Fruit fly (Drosophila melanogaster) whole organism, prepupa: ENCODE results near the gene RpL3.

ENCODE experiments used
- Blimp-1 ChIP-seq: fragments of 200-800 bp; sonication (Bioruptor generic); optimal IDR thresholded peaks from 3 replicates; lab custom pipeline; 2017; ENCODE audit warnings: missing biosample characterization, missing genetic modification characterization, mild to moderate bottlenecking, moderate library complexity, missing genetic modification reagents
- CG10631 ChIP-seq: fragments of 200-800 bp; sonication (Bioruptor generic); optimal IDR thresholded peaks from 2 replicates; lab custom pipeline; 2016; ENCODE audit warnings: missing biosample characterization, missing genetic modification characterization
- CG10669 ChIP-seq: fragments of 200-800 bp; sonication (Bioruptor generic); optimal IDR thresholded peaks from 3 replicates; lab custom pipeline; 2018; ENCODE audit warnings: missing biosample characterization, mild to moderate bottlenecking, missing genetic modification characterization, moderate library complexity
- CG11294 ChIP-seq: fragments of 200-800 bp; sonication (Bioruptor generic); IDR thresholded peaks from 2 replicates; pipeline ENCODE4 v1.3.6; 2022; ENCODE audit warnings: missing biosample characterization, missing genetic modification characterization
- CG11902 ChIP-seq: fragments of 200-800 bp; sonication (Bioruptor generic); optimal IDR thresholded peaks from 3 replicates; lab custom pipeline; 2016; ENCODE audit warnings: missing biosample characterization, missing genetic modification characterization
- CG15336 ChIP-seq: fragments of 200-800 bp; sonication (Bioruptor generic); IDR thresholded peaks from 2 replicates; pipeline ENCODE4 v1.3.6; 2022; ENCODE audit warnings: missing biosample characterization, missing genetic modification characterization
- CG1621 ChIP-seq: fragments of 200-800 bp; sonication (Bioruptor generic); optimal IDR thresholded peaks from 3 replicates; lab custom pipeline; 2018; ENCODE audit warnings: missing biosample characterization, mild to moderate bottlenecking, missing genetic modification characterization
- CG31627 ChIP-seq: fragments of 200-800 bp; sonication (Bioruptor generic); optimal IDR thresholded peaks from 3 replicates; lab custom pipeline; 2016; ENCODE audit warnings: missing biosample characterization, missing genetic modification characterization
- CG32006 ChIP-seq: fragments of 200-800 bp; sonication (Bioruptor generic); optimal IDR thresholded peaks from 3 replicates; lab custom pipeline; 2017; ENCODE audit warnings: missing biosample characterization, mild to moderate bottlenecking, missing genetic modification characterization
- CG4318 ChIP-seq: fragments of 200-800 bp; sonication (Bioruptor generic); optimal IDR thresholded peaks from 3 replicates; lab custom pipeline; 2017; ENCODE audit warnings: missing biosample characterization, mild to moderate bottlenecking, missing genetic modification characterization
- CG6276 ChIP-seq: fragments of 200-800 bp; sonication (Bioruptor generic); optimal IDR thresholded peaks from 2 replicates; lab custom pipeline; 2017; ENCODE audit warnings: missing biosample characterization, mild to moderate bottlenecking, missing genetic modification characterization
- CG6792 ChIP-seq: fragments of 200-800 bp; sonication (Bioruptor generic); optimal IDR thresholded peaks from 3 replicates; lab custom pipeline; 2016; ENCODE audit warnings: missing biosample characterization, missing genetic modification characterization
- CG6808 ChIP-seq: fragments of 200-800 bp; sonication (Bioruptor generic); optimal IDR thresholded peaks from 3 replicates; lab custom pipeline; 2017; ENCODE audit warnings: missing biosample characterization, missing genetic modification characterization, mild to moderate bottlenecking, moderate library complexity, missing genetic modification reagents
- CG7368 ChIP-seq: fragments of 200-800 bp; sonication (Bioruptor generic); optimal IDR thresholded peaks from 3 replicates; lab custom pipeline; 2016; ENCODE audit warnings: missing biosample characterization, missing genetic modification characterization
- CG8319 ChIP-seq: fragments of 200-800 bp; sonication (Bioruptor generic); optimal IDR thresholded peaks from 3 replicates; lab custom pipeline; 2016; ENCODE audit warnings: missing biosample characterization, missing genetic modification characterization
- CG9139 ChIP-seq: fragments of 200-800 bp; sonication (Bioruptor generic); optimal IDR thresholded peaks from 3 replicates; lab custom pipeline; 2017; ENCODE audit warnings: missing biosample characterization, mild to moderate bottlenecking, missing genetic modification characterization
- Eip75B ChIP-seq: fragments of 200-800 bp; sonication (Bioruptor generic); optimal IDR thresholded peaks from 3 replicates; lab custom pipeline; 2016; ENCODE audit warnings: missing biosample characterization, missing genetic modification characterization
- Eip93F ChIP-seq: fragments of 200-800 bp; sonication (Bioruptor generic); optimal IDR thresholded peaks from 2 replicates; lab custom pipeline; 2016; ENCODE audit warnings: missing biosample characterization, mild to moderate bottlenecking, missing genetic modification characterization
- Ets21C ChIP-seq: fragments of 200-800 bp; sonication (Bioruptor generic); optimal IDR thresholded peaks from 3 replicates; lab custom pipeline; 2016; ENCODE audit warnings: missing biosample characterization, missing genetic modification characterization
- Ets96B ChIP-seq: fragments of 200-800 bp; optimal IDR thresholded peaks from 2 replicates; lab custom pipeline; 2019; ENCODE audit warnings: missing biosample characterization, mild to moderate bottlenecking, missing genetic modification characterization, moderate library complexity
- Gug ChIP-seq: fragments of 200-800 bp; sonication (Bioruptor generic); IDR thresholded peaks from 2 replicates; pipeline ENCODE4 v1.3.6; 2022; ENCODE audit warnings: missing biosample characterization, missing genetic modification characterization
- Hr38 ChIP-seq: sonication (Bioruptor generic); optimal IDR thresholded peaks from 2 replicates; lab custom pipeline; 2016; ENCODE audit warnings: missing biosample characterization, missing genetic modification characterization
- Hr4 ChIP-seq: fragments of 200-800 bp; sonication (Bioruptor generic); optimal IDR thresholded peaks from 3 replicates; lab custom pipeline; 2016; ENCODE audit warnings: missing biosample characterization, missing genetic modification characterization
- Lpt ChIP-seq: fragments of 200-800 bp; sonication (Bioruptor generic); optimal IDR thresholded peaks from 3 replicates; lab custom pipeline; 2016; ENCODE audit warnings: missing biosample characterization, missing genetic modification characterization
- Met ChIP-seq: fragments of 200-800 bp; sonication (Bioruptor generic); optimal IDR thresholded peaks from 3 replicates; lab custom pipeline; 2016; ENCODE audit warnings: missing biosample characterization, missing genetic modification characterization
- OdsH ChIP-seq: fragments of 200-800 bp; sonication (Bioruptor generic); optimal IDR thresholded peaks from 3 replicates; lab custom pipeline; 2016; ENCODE audit warnings: missing biosample characterization, missing genetic modification characterization
- Sox102F ChIP-seq: fragments of 200-800 bp; sonication (Bioruptor generic); optimal IDR thresholded peaks from 2 replicates; lab custom pipeline; 2016; ENCODE audit warnings: missing biosample characterization, mild to moderate bottlenecking, missing genetic modification characterization
- Sox14 ChIP-seq: fragments of 200-800 bp; sonication (Bioruptor generic); optimal IDR thresholded peaks from 3 replicates; lab custom pipeline; 2016; ENCODE audit warnings: missing biosample characterization, missing genetic modification characterization
- Sox15 ChIP-seq: fragments of 200-800 bp; sonication (Bioruptor generic); optimal IDR thresholded peaks from 3 replicates; lab custom pipeline; 2016; ENCODE audit warnings: missing biosample characterization, missing genetic modification characterization
- achi ChIP-seq: fragments of 200-800 bp; sonication (Bioruptor generic); optimal IDR thresholded peaks from 3 replicates; lab custom pipeline; 2016; ENCODE audit warnings: missing biosample characterization, missing genetic modification characterization
- acj6 ChIP-seq: fragments of 200-800 bp; sonication (Bioruptor generic); optimal IDR thresholded peaks from 3 replicates; lab custom pipeline; 2016; ENCODE audit warnings: missing biosample characterization, missing genetic modification characterization
- cyc ChIP-seq: fragments of 200-800 bp; sonication (Bioruptor generic); optimal IDR thresholded peaks from 3 replicates; lab custom pipeline; 2016; ENCODE audit warnings: missing biosample characterization, missing genetic modification characterization
- dac ChIP-seq: fragments of 200-800 bp; sonication (Bioruptor generic); optimal IDR thresholded peaks from 2 replicates; lab custom pipeline; 2017; ENCODE audit warnings: missing biosample characterization, mild to moderate bottlenecking, missing genetic modification characterization
- dsx ChIP-seq: fragments of 200-800 bp; optimal IDR thresholded peaks from 3 replicates; lab custom pipeline; 2019; ENCODE audit warnings: missing biosample characterization, mild to moderate bottlenecking, missing genetic modification characterization, moderate library complexity; ENCODE audit not compliant: poor library complexity, severe bottlenecking
- eg ChIP-seq: fragments of 200-800 bp; sonication (Bioruptor generic); IDR thresholded peaks from 3 replicates; pipeline ENCODE4 v1.3.6; 2022; ENCODE audit warnings: missing biosample characterization, missing genetic modification characterization
- esn ChIP-seq: fragments of 200-800 bp; sonication (Bioruptor generic); optimal IDR thresholded peaks from 2 replicates; lab custom pipeline; 2016; ENCODE audit warnings: missing biosample characterization, mild to moderate bottlenecking, missing genetic modification characterization, moderate library complexity
- fd59A ChIP-seq: fragments of 200-800 bp; sonication (Bioruptor generic); optimal IDR thresholded peaks from 2 replicates; lab custom pipeline; 2017; ENCODE audit warnings: missing biosample characterization, mild to moderate bottlenecking, missing genetic modification characterization, missing genetic modification reagents
- fd85E ChIP-seq: fragments of 200-800 bp; sonication (Bioruptor generic); optimal IDR thresholded peaks from 3 replicates; lab custom pipeline; 2016; ENCODE audit warnings: missing biosample characterization, missing genetic modification characterization
- fkh ChIP-seq: fragments of 200-800 bp; sonication (Bioruptor generic); optimal IDR thresholded peaks from 3 replicates; lab custom pipeline; 2017; ENCODE audit warnings: missing biosample characterization, mild to moderate bottlenecking, missing genetic modification characterization, moderate library complexity
- lz ChIP-seq: fragments of 200-800 bp; sonication (Bioruptor generic); optimal IDR thresholded peaks from 3 replicates; lab custom pipeline; 2016; ENCODE audit warnings: missing biosample characterization, missing genetic modification characterization
- pdm3 ChIP-seq: fragments of 200-800 bp; sonication (Bioruptor generic); optimal IDR thresholded peaks from 3 replicates; lab custom pipeline; 2016; ENCODE audit warnings: missing biosample characterization, missing genetic modification characterization
- ss ChIP-seq, 2 experiments: fragments of 200-800 bp; sonication (Bioruptor generic); optimal IDR thresholded peaks; 2 replicates in 1 of 2; 3 replicates in 1 of 2; lab custom pipeline; 2017 to 2018; ENCODE audit warnings: mild to moderate bottlenecking in 2 of 2, missing biosample characterization in 2 of 2, missing genetic modification characterization in 2 of 2, moderate library complexity in 1 of 2
- svp ChIP-seq: fragments of 200-800 bp; sonication (Bioruptor generic); peaks from one replicate; lab custom pipeline; 2016; ENCODE audit warnings: missing biosample characterization, missing genetic modification characterization
- topi ChIP-seq: fragments of 200-800 bp; sonication (Bioruptor generic); optimal IDR thresholded peaks from 3 replicates; lab custom pipeline; 2016; ENCODE audit warnings: missing biosample characterization, missing genetic modification characterization
- vri ChIP-seq: fragments of 200-800 bp; sonication (Bioruptor generic); optimal IDR thresholded peaks from 3 replicates; lab custom pipeline; 2016; ENCODE audit warnings: missing biosample characterization, mild to moderate bottlenecking, missing genetic modification characterization

RpL3 gene

dm6 chr3R:11196648-11197388, 24.9 kb upstream of the RpL3 start (continued):
- TF ChIP-seq CG6808 (GFP tag; lab: Kevin White, UChicago) (peak; percentile 97), ss (GFP tag; optimal IDR thresholded peaks at IDR 0.05; lab: Kevin White, UChicago) (peak in 1 of 2 experiments; percentile 99), svp (GFP tag; lab: Kevin White, UChicago) (peak; percentile 99), Ets21C (GFP tag; lab: Kevin White, UChicago) (peak; percentile 86), fd85E (GFP tag; lab: Kevin White, UChicago) (peak; percentile 79), achi (GFP tag; lab: Kevin White, UChicago) (peak; percentile 99), pdm3 (GFP tag; lab: Kevin White, UChicago) (peak; percentile 97), fkh (GFP tag; lab: Kevin White, UChicago) (peak; percentile 73), CG10669 (GFP tag; lab: Kevin White, UChicago) (peak; percentile 96), Blimp-1 (peak; percentile 100), OdsH (peak; percentile 98), acj6 (peak; percentile 97), Sox102F (peak; percentile 95), CG1621 (tag; lab: Kevin White, UChicago) (peak; percentile 89), esn (GFP tag; lab: Kevin White, UChicago) (peak; percentile 99), Sox15 (GFP tag; lab: Kevin White, UChicago) (peak; percentile 95), CG8319 (GFP tag; lab: Kevin White, UChicago) (peak; percentile 94), fd59A (GFP tag; lab: Kevin White, UChicago) (peak; percentile 97), CG6276 (GFP tag; lab: Kevin White, UChicago) (peak; percentile 99), Sox14 (peak; percentile 96), eg (GFP tag; lab: Robert Waterston, UW) (peak; percentile 98), Met (GFP tag; lab: Kevin White, UChicago) (peak; percentile 97)
- TF ChIP-seq, all 60 proteins: peak for 59

- TF ChIP-seq CG1621 (tag; lab: Kevin White, UChicago) = no peak
Observed at dm6 chr3R:11197389-11197716, 24.3 kb upstream of the RpL3 start, which contains the start of gene cu. Gene cu (plus strand): TSS chr3R:11197592.

- TF ChIP-seq Ets96B (no peak), esn (GFP tag; lab: Kevin White, UChicago) (no peak), CG15336 (GFP tag; lab: Robert Waterston, UW) (no peak; the same call in 1 of the 2 replicates), CG10669 (GFP tag; lab: Kevin White, UChicago) (no peak), CG1621 (tag; lab: Kevin White, UChicago) (no peak), CG11294 (GFP tag; lab: Robert Waterston, UW) (no peak), eg (GFP tag; lab: Robert Waterston, UW) (peak; percentile 41; the same call in 1 of the 3 replicates), Eip75B (GFP tag; lab: Kevin White, UChicago) (no peak), CG6792 (no peak), CG8319 (GFP tag; lab: Kevin White, UChicago) (no peak), CG10631 (GFP tag; lab: Kevin White, UChicago) (no peak), Sox14 (peak; percentile 76), CG4318 (GFP tag; lab: Kevin White, UChicago) (no peak), Blimp-1 (peak; percentile 25), CG31627 (GFP tag; lab: Kevin White, UChicago) (no peak), CG7368 (GFP tag; lab: Kevin White, UChicago) (no peak), dsx (GFP tag; lab: Kevin White, UChicago) (peak; percentile 21), lz (GFP tag; lab: Kevin White, UChicago) (no peak), Lpt (GFP tag; lab: Kevin White, UChicago) (peak; percentile 56), CG6276 (GFP tag; lab: Kevin White, UChicago) (no peak), Hr38 (GFP tag; lab: Kevin White, UChicago) (no peak), CG32006 (GFP tag; lab: Kevin White, UChicago) (no peak), CG9139 (no peak), CG11902 (no peak), Gug (GFP tag; lab: Robert Waterston, UW) (no peak), topi (GFP tag; lab: Kevin White, UChicago) (no peak), fd59A (GFP tag; lab: Kevin White, UChicago) (no peak), Ets21C (GFP tag; lab: Kevin White, UChicago) (no peak), cyc (GFP tag; lab: Kevin White, UChicago) (no peak), OdsH (no peak), Hr4 (no peak), vri (GFP tag; lab: Kevin White, UChicago) (peak; percentile 63), Eip93F (GFP tag; lab: Kevin White, UChicago) (no peak), dac (GFP tag; lab: Kevin White, UChicago) (no peak)
Observed at dm6 chr3R:11198062-11198472, 23.6 kb upstream of the RpL3 start.
